Worm (Caenorhabditis elegans) whole organism, L4 larva: ENCODE data around the gene dhhc-8.
A peak's percentile ranks its signal among the peaks of the same experiment; 100 is the strongest.

Source experiments
- D1046.2 ChIP-seq: fragments of 200-800 bp; sonication (Bioruptor generic); IDR thresholded peaks from 2 replicates; pipeline ENCODE4 v1.3.6; 2022; ENCODE audit warnings: missing genetic modification characterization, missing compliant biosample characterization
- F10B5.3 ChIP-seq: sonication (generic microtip); optimal IDR thresholded peaks from 2 replicates; lab custom pipeline; 2016; ENCODE audit warnings: mild to moderate bottlenecking, missing genetic modification characterization, missing compliant biosample characterization
- F37D6.2 ChIP-seq: sonication (generic microtip); optimal IDR thresholded peaks from 2 replicates; lab custom pipeline; 2016; ENCODE audit warnings: mild to moderate bottlenecking, missing genetic modification characterization, missing compliant biosample characterization
- F44E2.7 ChIP-seq: fragments of 200-800 bp; sonication (Bioruptor generic); IDR thresholded peaks from 2 replicates; pipeline ENCODE4 v2.1.2; 2022; ENCODE audit warnings: missing genetic modification characterization, missing compliant biosample characterization
- R02D3.7 ChIP-seq: fragments of 150-350 bp; sonication (generic microtip); optimal IDR thresholded peaks from 3 replicates; lab custom pipeline; 2014; ENCODE audit warnings: missing biosample characterization, missing genetic modification characterization
- T26A8.4 ChIP-seq: fragments of 200-800 bp; sonication (Bioruptor generic); IDR thresholded peaks from 2 replicates; pipeline ENCODE4 v1.3.6; 2022; ENCODE audit warnings: missing genetic modification characterization, missing compliant biosample characterization
- Y48G9A.11 ChIP-seq: fragments of 200-800 bp; sonication (Bioruptor generic); IDR thresholded peaks from 2 replicates; pipeline ENCODE4 v1.3.6; 2022; ENCODE audit warnings: missing genetic modification reagents, missing genetic modification characterization, missing compliant biosample characterization
- Y5F2A.4 ChIP-seq: fragments of 200-800 bp; sonication (Bioruptor generic); optimal IDR thresholded peaks from 2 replicates; lab custom pipeline; 2018; ENCODE audit warnings: mild to moderate bottlenecking, missing genetic modification characterization, missing compliant biosample characterization
- ama-1 ChIP-seq: fragments of 150-350 bp; optimal IDR thresholded peaks from 2 replicates; lab custom pipeline; 2014; ENCODE audit warnings: inconsistent platforms, mixed read lengths
- ceh-28 ChIP-seq: fragments of 150-350 bp; optimal IDR thresholded peaks from 2 replicates; lab custom pipeline; 2014; ENCODE audit warnings: missing biosample characterization, missing genetic modification reagents, missing genetic modification characterization
- cey-2 ChIP-seq: sonication (generic microtip); optimal IDR thresholded peaks from 3 replicates; lab custom pipeline; 2017; ENCODE audit warnings: missing genetic modification characterization, mild to moderate bottlenecking, missing compliant biosample characterization, antibody characterized with exemption, borderline replicate concordance; ENCODE audit not compliant: insufficient read depth
- daf-16 ChIP-seq, 3 experiments: sonication (generic microtip); optimal IDR thresholded peaks; 2 replicates each; lab custom pipeline; 2016 to 2017; ENCODE audit warnings: missing genetic modification characterization in 3 of 3, missing genetic modification reagents in 3 of 3, mild to moderate bottlenecking in 2 of 3, missing compliant biosample characterization in 2 of 3, missing biosample characterization in 1 of 3, moderate library complexity in 1 of 3
- daf-19 ChIP-seq: fragments of 200-800 bp; sonication (Bioruptor generic); conservative IDR thresholded peaks from 2 replicates; pipeline ENCODE4 v1.3.6; 2022; ENCODE audit warnings: missing genetic modification characterization, missing compliant biosample characterization
- daf-8 ChIP-seq: fragments of 200-800 bp; sonication (Bioruptor generic); IDR thresholded peaks from 2 replicates; pipeline ENCODE4 v1.3.6; 2022; ENCODE audit warnings: missing genetic modification characterization, missing compliant biosample characterization
- duxl-1 ChIP-seq: sonication (generic microtip); optimal IDR thresholded peaks from 2 replicates; lab custom pipeline; 2016; ENCODE audit warnings: mild to moderate bottlenecking, missing genetic modification characterization, moderate library complexity, missing compliant biosample characterization; ENCODE audit not compliant: poor library complexity
- egl-43 ChIP-seq: fragments of 200-800 bp; sonication (Bioruptor generic); IDR thresholded peaks from 2 replicates; pipeline ENCODE4 v1.3.6; 2022; ENCODE audit warnings: missing genetic modification reagents, missing genetic modification characterization, missing compliant biosample characterization
- hlh-11 ChIP-seq: fragments of 200-800 bp; sonication (Bioruptor generic); optimal IDR thresholded peaks from 2 replicates; lab custom pipeline; 2018; ENCODE audit warnings: mild to moderate bottlenecking, missing genetic modification characterization, missing compliant biosample characterization
- hmg-1.1 ChIP-seq: fragments of 200-800 bp; sonication (Bioruptor generic); IDR thresholded peaks from 2 replicates; pipeline ENCODE4 v1.3.6; 2022; ENCODE audit warnings: missing genetic modification reagents, missing genetic modification characterization, missing compliant biosample characterization
- lim-7 ChIP-seq: fragments of 200-800 bp; sonication (Bioruptor generic); IDR thresholded peaks from 2 replicates; pipeline ENCODE4 v1.3.6; 2022; ENCODE audit warnings: missing genetic modification characterization, missing compliant biosample characterization
- lin-38 ChIP-seq: fragments of 200-800 bp; sonication (Bioruptor generic); IDR thresholded peaks from 2 replicates; pipeline ENCODE4 v1.3.6; 2022; ENCODE audit warnings: missing genetic modification reagents, missing genetic modification characterization, missing compliant biosample characterization
- lin-39 ChIP-seq: fragments of 150-350 bp; optimal IDR thresholded peaks from 2 replicates; lab custom pipeline; 2014; ENCODE audit warnings: missing biosample characterization, missing genetic modification reagents, missing genetic modification characterization
- lir-3 ChIP-seq: sonication (generic microtip); optimal IDR thresholded peaks from 2 replicates; lab custom pipeline; 2016; ENCODE audit warnings: mild to moderate bottlenecking, missing genetic modification characterization, missing compliant biosample characterization
- mep-1 ChIP-seq: fragments of 150-350 bp; sonication (generic microtip); optimal IDR thresholded peaks from 3 replicates; lab custom pipeline; 2014; ENCODE audit warnings: missing biosample characterization, missing genetic modification characterization
- mxl-2 ChIP-seq: fragments of 200-800 bp; sonication (Bioruptor generic); conservative IDR thresholded peaks from 2 replicates; pipeline ENCODE4 v1.3.6; 2022; ENCODE audit warnings: missing genetic modification reagents, missing genetic modification characterization, missing compliant biosample characterization
- mxl-3 ChIP-seq: fragments of 200-800 bp; sonication (Bioruptor generic); optimal IDR thresholded peaks from 2 replicates; lab custom pipeline; 2018; ENCODE audit warnings: mild to moderate bottlenecking, missing genetic modification characterization, missing compliant biosample characterization
- nhr-11 ChIP-seq: fragments of 150-350 bp; optimal IDR thresholded peaks from 2 replicates; lab custom pipeline; 2014; ENCODE audit warnings: missing biosample characterization, missing genetic modification characterization
- nhr-111 ChIP-seq: fragments of 200-800 bp; sonication (Bioruptor generic); optimal IDR thresholded peaks from 2 replicates; lab custom pipeline; 2018; ENCODE audit warnings: mild to moderate bottlenecking, missing genetic modification characterization, missing compliant biosample characterization
- nhr-237 ChIP-seq: sonication (generic microtip); optimal IDR thresholded peaks from 2 replicates; lab custom pipeline; 2017; ENCODE audit warnings: missing biosample characterization, missing genetic modification characterization
- nhr-48 ChIP-seq: sonication (generic microtip); optimal IDR thresholded peaks from 2 replicates; lab custom pipeline; 2016; ENCODE audit warnings: mild to moderate bottlenecking, missing genetic modification characterization, missing compliant biosample characterization
- nhr-6 ChIP-seq: fragments of 150-350 bp; optimal IDR thresholded peaks from 2 replicates; lab custom pipeline; 2014; ENCODE audit warnings: missing biosample characterization, missing genetic modification characterization
- nhr-77 ChIP-seq: fragments of 150-350 bp; optimal IDR thresholded peaks from 2 replicates; lab custom pipeline; 2014; ENCODE audit warnings: missing biosample characterization, missing genetic modification characterization
- rbr-2 ChIP-seq: sonication (generic microtip); optimal IDR thresholded peaks from 2 replicates; lab custom pipeline; 2016; ENCODE audit warnings: missing genotype, missing genetic modification characterization, missing compliant biosample characterization
- set-16 ChIP-seq: fragments of 200-800 bp; sonication (Bioruptor generic); IDR thresholded peaks from 2 replicates; pipeline ENCODE4 v1.3.6; 2022; ENCODE audit warnings: missing genetic modification reagents, missing genetic modification characterization, missing compliant biosample characterization
- snpc-1.2 ChIP-seq: fragments of 200-800 bp; sonication (Bioruptor generic); IDR thresholded peaks from 2 replicates; pipeline ENCODE4 v1.3.6; 2022; ENCODE audit warnings: missing genetic modification reagents, missing genetic modification characterization, missing compliant biosample characterization
- spr-3 ChIP-seq: fragments of 200-800 bp; sonication (Bioruptor generic); optimal IDR thresholded peaks from 2 replicates; lab custom pipeline; 2018; ENCODE audit warnings: mild to moderate bottlenecking, missing genetic modification characterization, missing compliant biosample characterization
- tra-1 ChIP-seq: fragments of 200-800 bp; sonication (Bioruptor generic); IDR thresholded peaks from 2 replicates; pipeline ENCODE4 v1.3.6; 2022; ENCODE audit warnings: missing genetic modification reagents, missing genetic modification characterization, missing compliant biosample characterization
- unc-62 ChIP-seq, 3 experiments: fragments of 150-350 bp in 1 of 3; sonication (generic microtip); optimal IDR thresholded peaks in 2 of 3; peaks in 1 of 3; 1 replicate in 1 of 3; 2 replicates in 2 of 3; lab custom pipeline; 2014 to 2017; ENCODE audit warnings: missing biosample characterization in 3 of 3, missing genetic modification characterization in 3 of 3, missing genetic modification reagents in 3 of 3, missing genotype in 1 of 3
- vab-7 ChIP-seq: fragments of 200-800 bp; sonication (Bioruptor generic); IDR thresholded peaks from 2 replicates; pipeline ENCODE4 v1.3.6; 2022; ENCODE audit warnings: missing genetic modification reagents, missing genetic modification characterization, missing compliant biosample characterization
- zag-1 ChIP-seq: fragments of 150-350 bp; optimal IDR thresholded peaks from 2 replicates; lab custom pipeline; 2014; ENCODE audit warnings: missing biosample characterization, missing genetic modification characterization
- zip-11 ChIP-seq: fragments of 200-800 bp; sonication (Bioruptor generic); IDR thresholded peaks from 2 replicates; pipeline ENCODE4 v1.3.6; 2022; ENCODE audit warnings: missing genetic modification characterization, missing compliant biosample characterization
- ztf-7 ChIP-seq: fragments of 150-350 bp; optimal IDR thresholded peaks from 2 replicates; lab custom pipeline; 2014; ENCODE audit warnings: missing biosample characterization, missing genetic modification characterization

dhhc-8 gene

DNA sequence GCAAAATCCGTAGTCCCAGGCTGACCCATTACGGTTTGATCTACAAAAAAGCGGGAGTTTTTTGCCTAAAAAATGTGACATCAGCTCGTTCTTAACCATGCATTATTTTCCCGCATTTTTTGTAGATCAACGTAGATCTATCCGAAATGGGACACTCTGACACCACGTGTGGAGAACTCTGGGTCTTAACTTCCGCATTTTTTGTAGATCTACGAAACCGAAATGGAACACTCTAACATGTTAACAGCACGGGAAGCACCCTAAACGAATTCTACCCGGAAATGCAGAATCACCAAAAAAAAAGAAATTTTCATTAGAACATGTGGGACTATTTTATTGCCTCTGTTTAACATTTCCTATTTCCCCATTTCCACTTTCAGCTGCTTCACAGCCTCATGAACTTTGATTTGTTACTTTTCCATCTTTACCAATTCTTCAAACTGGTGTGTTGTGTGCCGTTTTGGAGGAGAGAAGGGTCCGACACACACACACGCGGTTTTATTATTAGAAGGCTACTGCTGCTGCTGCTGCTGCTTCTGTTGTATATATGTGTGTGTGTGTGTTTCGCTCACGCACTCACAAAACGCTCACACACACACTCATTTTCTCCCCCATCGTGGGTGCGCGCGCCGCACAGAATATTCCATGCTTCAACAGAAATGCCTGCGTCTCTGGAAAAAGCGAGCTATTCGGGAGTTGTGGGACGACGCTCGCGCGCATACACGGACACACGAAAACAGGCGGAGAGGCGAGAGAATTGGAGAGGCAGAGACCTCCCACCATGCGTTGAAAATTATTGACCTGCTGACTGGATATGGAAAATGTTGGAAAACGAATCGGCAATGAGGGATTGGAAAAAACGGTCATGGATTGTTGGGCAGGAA is 39.3 kb upstream of the dhhc-8 start (continued):
- TF ChIP-seq cey-2 (tag; lab: Kevin White, UChicago) (no peak), mxl-3 (peak; percentile 97), hlh-11 (tag; lab: Kevin White, UChicago) (peak; percentile 94), mep-1 (tag; lab: Kevin White, UChicago) (peak; percentile 95), R02D3.7 (tag; lab: Kevin White, UChicago) (no peak), Y5F2A.4 (GFP tag; lab: Kevin White, UChicago) (no peak), Y48G9A.11 (GFP tag; lab: Robert Waterston, UW) (no peak), unc-62 (GFP tag; optimal IDR thresholded peaks at IDR 0.05 in 1 of 2; lab: Kevin White, UChicago) (peak in 1 of 2 experiments; percentile 99), unc-62 (tag; optimal IDR thresholded peaks at IDR 0.05; lab: Kevin White, UChicago) (no peak), daf-19 (no peak), lir-3 (tag; lab: Kevin White, UChicago) (no peak), ztf-7 (tag; lab: Kevin White, UChicago) (peak; percentile 10), nhr-48 (peak; percentile 72), nhr-11 (tag; lab: Kevin White, UChicago) (peak; percentile 86), daf-16 (GFP tag; optimal IDR thresholded peaks at IDR 0.05; lab: Kevin White, UChicago) (peak in 1 of 2 experiments; percentile 41), daf-16 (tag; optimal IDR thresholded peaks at IDR 0.05; lab: Kevin White, UChicago) (peak; percentile 84), lim-7 (GFP tag; lab: Robert Waterston, UW) (no peak), F37D6.2 (peak; percentile 80), snpc-1.2 (GFP tag; lab: Robert Waterston, UW) (peak; percentile 72), set-16 (GFP tag; lab: Robert Waterston, UW) (peak; percentile 78), mxl-2 (GFP tag; lab: Robert Waterston, UW) (no peak), spr-3 (GFP tag; lab: Kevin White, UChicago) (peak; percentile 34), nhr-237 (tag; lab: Kevin White, UChicago) (no peak), daf-8 (GFP tag; lab: Robert Waterston, UW) (0 out of 2 replicates have a peak, but pooled peaks have one; percentile 55), egl-43 (GFP tag; lab: Robert Waterston, UW) (peak; percentile 87), rbr-2 (tag; lab: Kevin White, UChicago) (peak; percentile 93), duxl-1 (peak; percentile 28), F44E2.7 (GFP tag; lab: Robert Waterston, UW) (no peak), nhr-6 (tag; lab: Kevin White, UChicago) (peak; percentile 69), zag-1 (tag; lab: Kevin White, UChicago) (no peak), D1046.2 (GFP tag; lab: Robert Waterston, UW) (0 out of 2 replicates have a peak, but pooled peaks have one; percentile 41), ama-1 (peak; percentile 72), F10B5.3 (peak; percentile 38), hmg-1.1 (GFP tag; lab: Robert Waterston, UW) (peak; percentile 93), lin-39 (tag; lab: Kevin White, UChicago) (no peak), tra-1 (GFP tag; lab: Robert Waterston, UW) (peak; percentile 71), nhr-77 (tag; lab: Kevin White, UChicago) (peak; percentile 87), lin-38 (GFP tag; lab: Robert Waterston, UW) (peak; percentile 37), T26A8.4 (GFP tag; lab: Robert Waterston, UW) (no peak; the same call in 1 of the 2 replicates), vab-7 (0 out of 2 replicates have a peak, but pooled peaks have one; percentile 42), nhr-111 (GFP tag; lab: Kevin White, UChicago) (no peak), ceh-28 (tag; lab: Kevin White, UChicago) (peak; percentile 14), zip-11 (GFP tag; lab: Robert Waterston, UW) (no peak)
